Fruit fly (Drosophila melanogaster): Measurements from ENCODE around the gene CG3032.

Gene CG3032

DNA sequence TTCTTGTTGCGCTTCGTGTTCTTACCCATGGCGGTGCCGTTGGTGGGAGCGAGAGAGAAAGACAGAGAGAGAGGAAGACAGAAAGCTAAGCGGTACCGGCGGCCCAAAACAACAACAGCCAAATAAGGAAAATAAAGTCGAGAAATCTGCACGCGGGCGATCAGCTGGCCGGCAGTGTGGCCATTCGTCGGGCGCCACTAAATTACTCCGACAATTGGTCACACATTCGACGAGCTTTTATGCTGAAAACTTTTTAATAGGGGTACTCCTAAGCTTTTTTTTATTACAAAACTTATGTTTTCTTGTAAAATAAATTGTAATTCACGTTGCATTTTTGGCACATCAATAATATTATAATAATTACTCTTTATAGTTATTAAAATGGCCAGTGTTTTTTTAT, 45.1 kb downstream of the CG3032 start, which contains the start of gene Setd3:
Gene Setd3, minus strand, starts transcription at position 187 of the 400 bp plus-strand sequence.
- TF ChIP-seq CG17806 (tag; optimal IDR thresholded peaks at IDR 0.05) (no peak), CG10348 (GFP tag; IDR thresholded peaks at IDR 0.05) (no peak), CG4496 (GFP tag; IDR thresholded peaks at IDR 0.05) (no peak), D1 (tag; optimal IDR thresholded peaks at IDR 0.05) (no peak), CG15710 (tag; optimal IDR thresholded peaks at IDR 0.05) (no peak), rn (GFP tag; IDR thresholded peaks at IDR 0.05) (no peak), Pif1A (GFP tag; optimal IDR thresholded peaks at IDR 0.05) (no peak), Ets98B (GFP tag; IDR thresholded peaks at IDR 0.05) (no peak), EcR (GFP tag; optimal IDR thresholded peaks at IDR 0.05) (no peak), CG13204 (GFP tag; optimal IDR thresholded peaks at IDR 0.05) (no peak)
